Fruit fly (Drosophila melanogaster) whole organism, adult: Measurements from ENCODE around the gene CG32369.
A peak's percentile ranks its signal among the peaks of the same experiment; 100 is the strongest.

Source experiments
- CG11617 ChIP-seq: fragments of 200-800 bp; sonication (Bioruptor generic); optimal IDR thresholded peaks from 2 replicates; lab custom pipeline; 2017; ENCODE audit warnings: mild to moderate bottlenecking, missing biosample characterization, missing genetic modification reagents, missing genetic modification characterization
- CG12768 ChIP-seq: fragments of 200-800 bp; sonication (Bioruptor generic); optimal IDR thresholded peaks from 2 replicates; lab custom pipeline; 2017; ENCODE audit warnings: missing biosample characterization, missing genetic modification characterization, mild to moderate bottlenecking, moderate library complexity, missing genetic modification reagents
- CG14711 ChIP-seq: fragments of 200-800 bp; sonication (Bioruptor generic); optimal IDR thresholded peaks from 2 replicates; lab custom pipeline; 2018; ENCODE audit warnings: missing biosample characterization, mild to moderate bottlenecking, missing genetic modification characterization, moderate library complexity
- CG1620 ChIP-seq: fragments of 200-800 bp; sonication (Bioruptor generic); optimal IDR thresholded peaks from 2 replicates; lab custom pipeline; 2016; ENCODE audit warnings: missing biosample characterization, missing genetic modification characterization
- CG33017 ChIP-seq: fragments of 200-800 bp; sonication (Bioruptor generic); optimal IDR thresholded peaks from 2 replicates; lab custom pipeline; 2018; ENCODE audit warnings: missing biosample characterization, mild to moderate bottlenecking, missing genetic modification characterization, moderate library complexity
- CG5204 ChIP-seq: fragments of 200-800 bp; sonication (Bioruptor generic); optimal IDR thresholded peaks from 2 replicates; lab custom pipeline; 2016; ENCODE audit warnings: missing biosample characterization, missing genetic modification characterization
- CG7045 ChIP-seq: fragments of 200-800 bp; sonication (Bioruptor generic); optimal IDR thresholded peaks from 2 replicates; lab custom pipeline; 2017; ENCODE audit warnings: missing biosample characterization, mild to moderate bottlenecking, missing genetic modification characterization
- CG7101 ChIP-seq: fragments of 200-800 bp; sonication (Bioruptor generic); optimal IDR thresholded peaks from 2 replicates; lab custom pipeline; 2018; ENCODE audit warnings: missing biosample characterization, mild to moderate bottlenecking, missing genetic modification characterization, moderate library complexity
- Clk ChIP-seq: fragments of 200-800 bp; sonication (Bioruptor generic); optimal IDR thresholded peaks from 2 replicates; lab custom pipeline; 2017; ENCODE audit warnings: missing biosample characterization, missing genetic modification characterization
- Crg-1 ChIP-seq: fragments of 200-800 bp; sonication (Bioruptor generic); optimal IDR thresholded peaks from 2 replicates; lab custom pipeline; 2016; ENCODE audit warnings: missing biosample characterization, missing genetic modification characterization
- Hr96 ChIP-seq: fragments of 200-800 bp; sonication (Bioruptor generic); optimal IDR thresholded peaks from 2 replicates; lab custom pipeline; 2016; ENCODE audit warnings: missing biosample characterization, missing genetic modification characterization
- Mnt ChIP-seq: fragments of 200-800 bp; sonication (Bioruptor generic); optimal IDR thresholded peaks from 2 replicates; lab custom pipeline; 2016; ENCODE audit warnings: missing biosample characterization, mild to moderate bottlenecking, missing genetic modification characterization
- bab1 ChIP-seq: fragments of 200-800 bp; sonication (Bioruptor generic); optimal IDR thresholded peaks from 3 replicates; lab custom pipeline; 2019; ENCODE audit warnings: missing biosample characterization, mild to moderate bottlenecking, missing genetic modification characterization, moderate library complexity
- cic ChIP-seq: fragments of 200-800 bp; sonication (Bioruptor generic); optimal IDR thresholded peaks from 2 replicates; lab custom pipeline; 2017; ENCODE audit warnings: missing biosample characterization, mild to moderate bottlenecking, missing genetic modification characterization, moderate library complexity
- cnc ChIP-seq, 2 experiments: fragments of >200 bp; optimal IDR thresholded peaks; 2 replicates each; lab custom pipeline; 2017
- kay ChIP-seq: fragments of 200-800 bp; sonication (Bioruptor generic); peaks from one replicate; lab custom pipeline; 2016; ENCODE audit warnings: missing biosample characterization, missing genetic modification characterization, borderline replicate concordance
- ovo ChIP-seq: fragments of 200-800 bp; sonication (Bioruptor generic); optimal IDR thresholded peaks from 2 replicates; lab custom pipeline; 2016; ENCODE audit warnings: missing biosample characterization, missing genetic modification characterization
- pad ChIP-seq: fragments of 200-800 bp; sonication (Bioruptor generic); optimal IDR thresholded peaks from 3 replicates; lab custom pipeline; 2017; ENCODE audit warnings: missing biosample characterization, missing genetic modification characterization, mild to moderate bottlenecking, moderate library complexity, missing genetic modification reagents
- tj ChIP-seq: fragments of 200-800 bp; sonication (Bioruptor generic); optimal IDR thresholded peaks from 3 replicates; lab custom pipeline; 2017; ENCODE audit warnings: missing biosample characterization, mild to moderate bottlenecking, missing genetic modification characterization, moderate library complexity
- toe ChIP-seq: fragments of 200-800 bp; sonication (Bioruptor generic); optimal IDR thresholded peaks from 2 replicates; lab custom pipeline; 2016; ENCODE audit warnings: missing biosample characterization, missing genetic modification characterization

CG32369 gene

DNA sequence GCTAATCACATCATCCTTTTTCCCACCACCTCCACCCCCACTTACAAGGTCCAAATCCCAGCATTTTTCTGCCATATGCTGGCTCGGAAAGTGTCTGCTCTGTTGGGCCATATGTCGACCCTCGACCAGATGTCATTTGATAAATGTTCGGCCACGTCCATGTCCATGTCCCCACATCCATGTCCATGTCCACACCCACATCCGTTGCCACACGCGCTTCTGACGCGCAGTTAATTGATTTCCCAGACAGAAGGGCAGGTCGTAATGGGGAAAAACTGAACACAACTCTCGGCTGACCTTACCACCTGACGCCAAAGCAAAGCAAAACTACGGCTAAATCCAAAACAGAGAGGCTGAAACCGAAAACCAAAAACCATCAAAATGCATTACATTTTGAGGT lies 22.6 kb downstream of the CG32369 start:
- no peak for TF ChIP-seq cnc (optimal IDR thresholded peaks at IDR 0.05; lab: Kevin White, UChicago)

DNA sequence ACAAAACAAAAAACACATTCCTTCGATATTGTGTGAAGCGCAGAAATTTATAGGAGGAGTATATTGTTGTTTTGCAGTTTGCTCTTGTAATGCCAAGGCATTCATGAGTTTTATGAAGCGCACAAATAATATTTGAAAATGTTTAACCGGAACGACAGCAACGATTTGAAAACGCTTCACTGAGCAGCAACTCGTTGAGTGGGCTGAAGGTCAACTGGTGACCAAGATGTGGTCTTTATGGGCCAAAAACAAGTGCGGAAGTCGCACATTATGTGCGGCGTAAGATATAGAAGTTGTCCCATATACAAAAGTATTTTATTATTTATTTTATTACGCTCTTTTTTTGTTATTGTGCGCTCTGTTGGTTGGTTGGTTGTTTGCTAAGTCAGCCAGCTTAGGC lies 23.4 kb downstream of the CG32369 start:
- TF ChIP-seq CG7101 (tag; lab: Kevin White, UChicago): no peak

DNA sequence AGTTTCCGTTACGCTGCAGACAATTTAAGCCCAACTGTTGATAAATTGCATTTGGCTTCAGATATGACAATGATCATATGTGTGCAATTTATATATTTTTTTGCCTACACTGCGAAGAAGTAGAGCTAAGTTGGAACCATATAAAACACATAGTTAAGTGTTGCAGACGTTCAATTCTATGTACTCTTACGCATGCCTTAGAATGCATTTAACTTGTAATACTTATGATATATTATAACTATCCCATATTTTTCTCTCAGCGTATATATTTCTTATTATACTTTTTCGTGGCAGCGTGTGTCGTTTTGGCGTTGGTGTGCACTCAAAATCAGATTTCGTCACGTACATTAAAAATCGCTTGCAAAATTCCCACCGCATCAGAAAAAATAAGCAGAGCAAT lies 26.2 kb downstream of the CG32369 start:
- TF ChIP-seq CG11617 (GFP tag; lab: Kevin White, UChicago) (peak; percentile 28), bab1 (GFP tag; lab: Kevin White, UChicago) (peak; percentile 83), Crg-1 (GFP tag; lab: Kevin White, UChicago) (no peak), CG7045 (peak; percentile 31), ovo (GFP tag; lab: Kevin White, UChicago) (no peak), cic (GFP tag; lab: Kevin White, UChicago) (no peak), CG7101 (tag; lab: Kevin White, UChicago) (peak; percentile 73), CG5204 (GFP tag; lab: Kevin White, UChicago) (peak; percentile 37), CG1620 (GFP tag; lab: Kevin White, UChicago) (peak; percentile 47), cnc (optimal IDR thresholded peaks at IDR 0.05; lab: Kevin White, UChicago) (no peak), CG12768 (GFP tag; lab: Kevin White, UChicago) (no peak), tj (GFP tag; lab: Kevin White, UChicago) (peak; percentile 36), Clk (GFP tag; lab: Kevin White, UChicago) (no peak), CG14711 (tag; lab: Kevin White, UChicago) (peak; percentile 66), Hr96 (GFP tag; lab: Kevin White, UChicago) (no peak), CG33017 (tag; lab: Kevin White, UChicago) (peak; percentile 47)

dm6 chr3L:7782051-7782682 lies 27.5 kb downstream of the CG32369 start:
- TF ChIP-seq bab1 (GFP tag; lab: Kevin White, UChicago) (no peak), Hr96 (GFP tag; lab: Kevin White, UChicago) (no peak), toe (GFP tag; lab: Kevin White, UChicago) (no peak), cic (GFP tag; lab: Kevin White, UChicago) (no peak), CG12768 (GFP tag; lab: Kevin White, UChicago) (no peak), Clk (GFP tag; lab: Kevin White, UChicago) (no peak)

DNA sequence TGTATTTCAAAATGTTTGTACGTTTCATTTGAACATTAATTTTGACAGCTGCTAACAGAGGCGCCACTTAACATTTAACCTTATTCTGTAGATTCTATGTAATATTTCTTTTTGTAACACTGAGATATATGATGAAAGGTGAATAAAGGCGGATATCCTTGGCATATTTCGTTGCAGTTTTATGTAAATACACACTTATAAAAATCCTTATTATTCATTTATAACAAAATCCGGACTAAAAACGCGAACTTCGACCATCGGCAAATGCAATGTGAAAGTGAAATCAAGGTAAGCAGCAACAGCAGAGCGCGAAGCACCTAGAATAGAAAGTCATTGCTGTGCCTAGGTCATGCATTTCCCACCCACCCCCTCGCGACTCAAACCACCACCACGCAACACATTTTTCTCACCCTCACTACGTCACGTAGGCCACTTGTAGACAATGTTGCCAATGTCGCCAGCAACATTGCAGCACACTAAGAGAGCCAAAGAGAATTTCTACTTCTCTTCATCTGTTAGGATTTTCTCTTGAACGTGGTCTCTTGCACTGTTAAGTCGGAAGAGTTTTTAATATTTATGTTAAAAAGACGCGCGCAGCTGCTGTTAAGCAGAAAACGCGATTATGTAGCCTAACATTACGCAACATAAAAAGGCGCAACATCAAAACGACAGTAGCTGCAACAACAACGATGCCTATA lies 28.1 kb downstream of the CG32369 start:
- TF ChIP-seq pad (GFP tag; lab: Kevin White, UChicago) (no peak), CG1620 (GFP tag; lab: Kevin White, UChicago) (no peak), CG7101 (tag; lab: Kevin White, UChicago) (no peak), ovo (GFP tag; lab: Kevin White, UChicago) (no peak), toe (GFP tag; lab: Kevin White, UChicago) (no peak), CG12768 (GFP tag; lab: Kevin White, UChicago) (no peak), bab1 (GFP tag; lab: Kevin White, UChicago) (no peak), cnc (optimal IDR thresholded peaks at IDR 0.05; lab: Kevin White, UChicago) (peak; percentile 42 to 77), CG33017 (tag; lab: Kevin White, UChicago) (no peak), tj (GFP tag; lab: Kevin White, UChicago) (no peak), CG5204 (GFP tag; lab: Kevin White, UChicago) (no peak), Mnt (peak; percentile 6), Clk (GFP tag; lab: Kevin White, UChicago) (no peak), kay (GFP tag; lab: Kevin White, UChicago) (peak; percentile 95), cic (GFP tag; lab: Kevin White, UChicago) (no peak), Hr96 (GFP tag; lab: Kevin White, UChicago) (no peak), CG7045 (no peak), CG14711 (tag; lab: Kevin White, UChicago) (no peak), CG11617 (GFP tag; lab: Kevin White, UChicago) (no peak), Crg-1 (GFP tag; lab: Kevin White, UChicago) (no peak)

dm6 chr3L:7775365-7775905 lies 34.2 kb downstream of the CG32369 start, which contains the start of gene Clk:
Gene Clk, minus strand, starts transcription at chr3L:7775603.
- TF ChIP-seq tj (GFP tag; lab: Kevin White, UChicago): peak; percentile 83
- TF ChIP-seq Crg-1 (GFP tag; lab: Kevin White, UChicago): no peak
- TF ChIP-seq Clk (GFP tag; lab: Kevin White, UChicago): peak; percentile 41
- TF ChIP-seq CG11617 (GFP tag; lab: Kevin White, UChicago): no peak
- TF ChIP-seq bab1 (GFP tag; lab: Kevin White, UChicago): no peak
- TF ChIP-seq CG33017 (tag; lab: Kevin White, UChicago): peak; percentile 18
- TF ChIP-seq CG7101 (tag; lab: Kevin White, UChicago): no peak
- no peak for TF ChIP-seq toe (GFP tag; lab: Kevin White, UChicago)
- peak; percentile 62 for TF ChIP-seq Mnt
- no peak for TF ChIP-seq pad (GFP tag; lab: Kevin White, UChicago)
- no peak for TF ChIP-seq ovo (GFP tag; lab: Kevin White, UChicago)
- no peak for TF ChIP-seq Hr96 (GFP tag; lab: Kevin White, UChicago)
- TF ChIP-seq cic (GFP tag; lab: Kevin White, UChicago): peak; percentile 93
- peak; percentile 48 for TF ChIP-seq CG12768 (GFP tag; lab: Kevin White, UChicago)
- TF ChIP-seq cnc (optimal IDR thresholded peaks at IDR 0.05; lab: Kevin White, UChicago): no peak
- no peak for TF ChIP-seq CG14711 (tag; lab: Kevin White, UChicago)
- no peak for TF ChIP-seq CG7045
- no peak for TF ChIP-seq CG1620 (GFP tag; lab: Kevin White, UChicago)
- TF ChIP-seq kay (GFP tag; lab: Kevin White, UChicago): no peak
- no peak for TF ChIP-seq CG5204 (GFP tag; lab: Kevin White, UChicago)
